Worm (Caenorhabditis elegans) whole organism, L2 larva: ENCODE measurements around the gene Y80D4G.2.

Experiments
- C34F6.9 ChIP-seq: fragments of 150-350 bp; optimal IDR thresholded peaks from 2 replicates; lab custom pipeline; 2014; ENCODE audit warnings: missing biosample characterization, missing genetic modification characterization
- F13H6.1 ChIP-seq: sonication (generic microtip); optimal IDR thresholded peaks from 2 replicates; lab custom pipeline; 2016; ENCODE audit warnings: missing genetic modification characterization, missing compliant biosample characterization
- R02D3.7 ChIP-seq: fragments of 150-350 bp; optimal IDR thresholded peaks from 2 replicates; lab custom pipeline; 2014; ENCODE audit warnings: missing biosample characterization, missing genetic modification characterization
- Y55F3AM.14 ChIP-seq: fragments of 200-800 bp; sonication (Bioruptor generic); optimal IDR thresholded peaks from 2 replicates; lab custom pipeline; 2018; ENCODE audit warnings: mild to moderate bottlenecking, missing genetic modification characterization, missing compliant biosample characterization
- ZK546.5 ChIP-seq: sonication (generic microtip); optimal IDR thresholded peaks from 2 replicates; lab custom pipeline; 2017; ENCODE audit warnings: missing biosample characterization, missing genetic modification characterization
- aly-2 ChIP-seq: fragments of 150-350 bp; optimal IDR thresholded peaks from 2 replicates; lab custom pipeline; 2014; ENCODE audit warnings: missing biosample characterization, missing genetic modification characterization
- ama-1 ChIP-seq: fragments of 150-350 bp; optimal IDR thresholded peaks from 2 replicates; lab custom pipeline; 2018; ENCODE audit warnings: inconsistent platforms
- blmp-1 ChIP-seq: sonication (generic microtip); optimal IDR thresholded peaks from 2 replicates; lab custom pipeline; 2017; ENCODE audit warnings: missing genetic modification characterization, mild to moderate bottlenecking, missing compliant biosample characterization, antibody characterized with exemption, moderate library complexity; ENCODE audit not compliant: insufficient read depth
- ceh-16 ChIP-seq: fragments of 150-350 bp; optimal IDR thresholded peaks from 2 replicates; lab custom pipeline; 2014; ENCODE audit warnings: missing biosample characterization, missing genetic modification characterization
- crh-2 ChIP-seq: sonication (generic microtip); optimal IDR thresholded peaks from 2 replicates; lab custom pipeline; 2017; ENCODE audit warnings: missing biosample characterization, missing genetic modification characterization
- egl-27 ChIP-seq: sonication (generic microtip); optimal IDR thresholded peaks from 3 replicates; lab custom pipeline; 2017; ENCODE audit warnings: missing biosample characterization, missing genetic modification reagents, missing genetic modification characterization
- elt-1 ChIP-seq: fragments of 150-350 bp; optimal IDR thresholded peaks from 2 replicates; lab custom pipeline; 2014; ENCODE audit warnings: missing biosample characterization, missing genetic modification characterization
- elt-3 ChIP-seq: sonication (generic microtip); optimal IDR thresholded peaks from 2 replicates; lab custom pipeline; 2017; ENCODE audit warnings: missing biosample characterization, missing genetic modification characterization
- fos-1 ChIP-seq: fragments of 150-350 bp; optimal IDR thresholded peaks from 2 replicates; lab custom pipeline; 2014; ENCODE audit warnings: missing biosample characterization, missing genetic modification characterization
- gmeb-1 ChIP-seq: fragments of 150-350 bp; optimal IDR thresholded peaks from 2 replicates; lab custom pipeline; 2014; ENCODE audit warnings: missing biosample characterization, missing genetic modification characterization
- lin-11 ChIP-seq: fragments of 150-350 bp; sonication (generic microtip); optimal IDR thresholded peaks from 2 replicates; lab custom pipeline; 2014; ENCODE audit warnings: missing biosample characterization, missing genetic modification characterization, inconsistent platforms, mixed read lengths
- lin-39 ChIP-seq: fragments of 150-350 bp; optimal IDR thresholded peaks from 2 replicates; lab custom pipeline; 2014; ENCODE audit warnings: missing biosample characterization, missing genetic modification reagents, missing genetic modification characterization
- lsy-2 ChIP-seq, 2 experiments: fragments of 150-350 bp in 1 of 2; sonication (generic microtip) in 1 of 2; optimal IDR thresholded peaks; 2 replicates each; lab custom pipeline; 2014 to 2017; ENCODE audit warnings: missing biosample characterization in 2 of 2, missing genetic modification characterization in 2 of 2
- mab-5 ChIP-seq: fragments of 150-350 bp; optimal IDR thresholded peaks from 2 replicates; lab custom pipeline; 2014; ENCODE audit warnings: missing biosample characterization, missing genetic modification characterization
- mbf-1 ChIP-seq: sonication (generic microtip); optimal IDR thresholded peaks from 2 replicates; lab custom pipeline; 2017; ENCODE audit warnings: missing biosample characterization, missing genetic modification characterization
- mdl-1 ChIP-seq, 2 experiments: fragments of 150-350 bp in 1 of 2; sonication (generic microtip) in 1 of 2; optimal IDR thresholded peaks; 2 replicates each; lab custom pipeline; 2017; ENCODE audit warnings: missing biosample characterization in 2 of 2, missing genetic modification characterization in 2 of 2
- nhr-10 ChIP-seq: sonication (generic microtip); optimal IDR thresholded peaks from 2 replicates; lab custom pipeline; 2017; ENCODE audit warnings: missing biosample characterization, missing genetic modification characterization
- nhr-11 ChIP-seq: fragments of 150-350 bp; optimal IDR thresholded peaks from 2 replicates; lab custom pipeline; 2014; ENCODE audit warnings: missing biosample characterization, missing genetic modification characterization
- nhr-12 ChIP-seq: fragments of 150-350 bp; optimal IDR thresholded peaks from 2 replicates; lab custom pipeline; 2014; ENCODE audit warnings: missing biosample characterization, missing genetic modification characterization
- nhr-129 ChIP-seq: fragments of 150-350 bp; optimal IDR thresholded peaks from 2 replicates; lab custom pipeline; 2014; ENCODE audit warnings: missing biosample characterization, missing genetic modification characterization
- nhr-21 ChIP-seq: fragments of 150-350 bp; optimal IDR thresholded peaks from 2 replicates; lab custom pipeline; 2014; ENCODE audit warnings: missing biosample characterization, missing genetic modification characterization
- nhr-23 ChIP-seq: fragments of 150-350 bp; optimal IDR thresholded peaks from 2 replicates; lab custom pipeline; 2014; ENCODE audit warnings: missing biosample characterization, missing genetic modification reagents, missing genetic modification characterization
- nhr-25 ChIP-seq: fragments of 150-350 bp; sonication (generic microtip); optimal IDR thresholded peaks from 3 replicates; lab custom pipeline; 2014; ENCODE audit warnings: missing biosample characterization, missing genetic modification characterization
- nhr-6 ChIP-seq: fragments of 150-350 bp; optimal IDR thresholded peaks from 2 replicates; lab custom pipeline; 2014; ENCODE audit warnings: missing biosample characterization, missing genetic modification characterization
- nhr-77 ChIP-seq: fragments of 150-350 bp; optimal IDR thresholded peaks from 2 replicates; lab custom pipeline; 2014; ENCODE audit warnings: missing biosample characterization, missing genetic modification characterization
- sem-4 ChIP-seq: fragments of 150-350 bp; optimal IDR thresholded peaks from 2 replicates; lab custom pipeline; 2014; ENCODE audit warnings: missing biosample characterization, missing genetic modification reagents, missing genetic modification characterization
- skn-1 ChIP-seq: sonication (generic microtip); optimal IDR thresholded peaks from 2 replicates; lab custom pipeline; 2017; ENCODE audit warnings: missing biosample characterization, missing genetic modification characterization
- sma-3 ChIP-seq: sonication (generic microtip); optimal IDR thresholded peaks from 2 replicates; lab custom pipeline; 2016; ENCODE audit warnings: missing genetic modification reagents, missing genetic modification characterization, missing compliant biosample characterization
- sma-9 ChIP-seq, 2 experiments: fragments of 150-350 bp in 1 of 2; sonication (generic microtip) in 1 of 2; optimal IDR thresholded peaks; 2 replicates each; lab custom pipeline; 2014 to 2016; ENCODE audit warnings: missing genetic modification characterization in 2 of 2, mild to moderate bottlenecking in 1 of 2, missing biosample characterization in 1 of 2, missing compliant biosample characterization in 1 of 2, missing genetic modification reagents in 1 of 2, moderate library complexity in 1 of 2
- snpc-4 ChIP-seq: fragments of 150-350 bp; optimal IDR thresholded peaks from 2 replicates; lab custom pipeline; 2014; ENCODE audit warnings: missing biosample characterization, missing genetic modification characterization
- unc-55 ChIP-seq: fragments of 150-350 bp; sonication (generic microtip); optimal IDR thresholded peaks from 3 replicates; lab custom pipeline; 2014; ENCODE audit warnings: missing biosample characterization, missing genetic modification reagents, missing genetic modification characterization
- unc-62 ChIP-seq: fragments of 150-350 bp; optimal IDR thresholded peaks from 2 replicates; lab custom pipeline; 2014; ENCODE audit warnings: missing biosample characterization, missing genetic modification reagents, missing genetic modification characterization
- ztf-1 ChIP-seq: fragments of 200-800 bp; sonication (Bioruptor generic); conservative IDR thresholded peaks from 2 replicates; pipeline ENCODE4 v1.3.6; 2022; ENCODE audit warnings: missing genetic modification characterization, missing compliant biosample characterization
- ztf-11 ChIP-seq: sonication (generic microtip); optimal IDR thresholded peaks from 2 replicates; lab custom pipeline; 2017; ENCODE audit warnings: missing biosample characterization, missing genetic modification characterization
- ztf-4 ChIP-seq: fragments of 150-350 bp; optimal IDR thresholded peaks from 2 replicates; lab custom pipeline; 2014; ENCODE audit warnings: missing biosample characterization, missing genetic modification characterization

Gene Y80D4G.2

ce11 chrIII:7642015-7642414, 47.6 kb upstream of the Y80D4G.2 start:
- TF ChIP-seq nhr-129 (peak; percentile 54), sma-3 (peak; percentile 32), lsy-2 (tag; optimal IDR thresholded peaks at IDR 0.05; lab: Kevin White, UChicago) (peak; percentile 16 to 55), nhr-25 (peak; percentile 14), lin-11 (tag; lab: Kevin White, UChicago) (no peak), ztf-11 (tag; lab: Kevin White, UChicago) (no peak), nhr-23 (tag; lab: Kevin White, UChicago) (no peak), crh-2 (tag; lab: Kevin White, UChicago) (peak; percentile 13), ama-1 (lab: Kevin White, UChicago) (peak; percentile 43), fos-1 (peak; percentile 28), mdl-1 (tag; optimal IDR thresholded peaks at IDR 0.05; lab: Kevin White, UChicago) (peak; percentile 10 to 71), R02D3.7 (tag; lab: Kevin White, UChicago) (no peak), gmeb-1 (peak; percentile 44), sma-9 (GFP tag; optimal IDR thresholded peaks at IDR 0.05; lab: Kevin White, UChicago) (peak; percentile 56), sma-9 (tag; optimal IDR thresholded peaks at IDR 0.05; lab: Kevin White, UChicago) (no peak)

ce11 chrIII:7641337-7641736, 47.0 kb upstream of the Y80D4G.2 start:
- no peak for TF ChIP-seq ama-1 (lab: Kevin White, UChicago)
- no peak for TF ChIP-seq ztf-4 (tag; lab: Kevin White, UChicago)
- TF ChIP-seq fos-1, result no peak

- no peak for TF ChIP-seq nhr-10 (tag; lab: Kevin White, UChicago)
- TF ChIP-seq nhr-11 (tag; lab: Kevin White, UChicago), result no peak
- no peak for TF ChIP-seq elt-3 (tag; lab: Kevin White, UChicago)
- no peak for TF ChIP-seq lin-39 (tag; lab: Kevin White, UChicago)
- TF ChIP-seq ZK546.5, result no peak
- TF ChIP-seq F13H6.1 (tag; lab: Kevin White, UChicago), result no peak
- no peak for TF ChIP-seq mbf-1
- TF ChIP-seq lin-11 (tag; lab: Kevin White, UChicago), result no peak
- no peak for TF ChIP-seq ceh-16 (tag; lab: Kevin White, UChicago)
- TF ChIP-seq unc-62 (GFP tag; lab: Kevin White, UChicago), result no peak
- no peak for TF ChIP-seq gmeb-1
- TF ChIP-seq nhr-25, result no peak
- no peak for TF ChIP-seq nhr-6 (tag; lab: Kevin White, UChicago)
- TF ChIP-seq nhr-21 (tag; lab: Kevin White, UChicago), result no peak
- no peak for TF ChIP-seq snpc-4 (tag; lab: Kevin White, UChicago)
- TF ChIP-seq ztf-4 (tag; lab: Kevin White, UChicago), result no peak
- TF ChIP-seq blmp-1, result no peak
- TF ChIP-seq sma-3, result no peak
Measured at ce11 chrIII:7625086-7625485, 30.7 kb upstream of the Y80D4G.2 start, which contains the start of gene fbn-1. Gene fbn-1 (plus strand): TSS chrIII:7625386.

- TF ChIP-seq ztf-1 (GFP tag; lab: Robert Waterston, UW) (no peak), C34F6.9 (tag; lab: Kevin White, UChicago) (no peak), snpc-4 (tag; lab: Kevin White, UChicago) (no peak), lsy-2 (tag; optimal IDR thresholded peaks at IDR 0.05; lab: Kevin White, UChicago) (no peak), egl-27 (tag; lab: Kevin White, UChicago) (no peak), nhr-11 (tag; lab: Kevin White, UChicago) (no peak), mab-5 (tag; lab: Kevin White, UChicago) (no peak), Y55F3AM.14 (GFP tag; lab: Kevin White, UChicago) (no peak), nhr-21 (tag; lab: Kevin White, UChicago) (no peak), skn-1 (tag; lab: Kevin White, UChicago) (no peak), nhr-77 (tag; lab: Kevin White, UChicago) (no peak), unc-55 (GFP tag; lab: Kevin White, UChicago) (no peak), sma-3 (peak; percentile 20), aly-2 (tag; lab: Kevin White, UChicago) (no peak), fos-1 (peak; percentile 41), mbf-1 (no peak), gmeb-1 (no peak), elt-1 (tag; lab: Kevin White, UChicago) (no peak), sma-9 (GFP tag; optimal IDR thresholded peaks at IDR 0.05; lab: Kevin White, UChicago) (peak; percentile 47), sma-9 (tag; optimal IDR thresholded peaks at IDR 0.05; lab: Kevin White, UChicago) (no peak), nhr-12 (tag; lab: Kevin White, UChicago) (no peak), sem-4 (tag; lab: Kevin White, UChicago) (no peak), ama-1 (lab: Kevin White, UChicago) (no peak), nhr-25 (no peak), ztf-4 (tag; lab: Kevin White, UChicago) (no peak)
Measured at ce11 chrIII:7622922-7623321, 28.5 kb upstream of the Y80D4G.2 start.
